Worm (Caenorhabditis elegans) whole organism, L4 larva: Measurements from ENCODE around the gene F58H1.3.

Experiments
- F10B5.3 ChIP-seq: sonication (generic microtip); optimal IDR thresholded peaks from 2 replicates; lab custom pipeline; 2016; ENCODE audit warnings: mild to moderate bottlenecking, missing genetic modification characterization, missing compliant biosample characterization
- R02D3.7 ChIP-seq: fragments of 150-350 bp; sonication (generic microtip); optimal IDR thresholded peaks from 3 replicates; lab custom pipeline; 2014; ENCODE audit warnings: missing biosample characterization, missing genetic modification characterization
- T26A8.4 ChIP-seq: fragments of 200-800 bp; sonication (Bioruptor generic); IDR thresholded peaks from 2 replicates; pipeline ENCODE4 v1.3.6; 2022; ENCODE audit warnings: missing genetic modification characterization, missing compliant biosample characterization
- aha-1 ChIP-seq: fragments of 150-350 bp; peaks from one replicate; lab custom pipeline; 2014; ENCODE audit warnings: missing biosample characterization, missing genetic modification characterization
- ama-1 ChIP-seq: fragments of 150-350 bp; optimal IDR thresholded peaks from 2 replicates; lab custom pipeline; 2014; ENCODE audit warnings: inconsistent platforms, mixed read lengths
- daf-16 ChIP-seq, 3 experiments: sonication (generic microtip); optimal IDR thresholded peaks; 2 replicates each; lab custom pipeline; 2016 to 2017; ENCODE audit warnings: missing genetic modification characterization in 3 of 3, missing genetic modification reagents in 3 of 3, mild to moderate bottlenecking in 2 of 3, missing compliant biosample characterization in 2 of 3, missing biosample characterization in 1 of 3, moderate library complexity in 1 of 3
- daf-19 ChIP-seq: fragments of 200-800 bp; sonication (Bioruptor generic); conservative IDR thresholded peaks from 2 replicates; pipeline ENCODE4 v1.3.6; 2022; ENCODE audit warnings: missing genetic modification characterization, missing compliant biosample characterization
- dmd-6 ChIP-seq: fragments of 200-800 bp; sonication (Bioruptor generic); IDR thresholded peaks from 2 replicates; pipeline ENCODE4 v1.3.6; 2022; ENCODE audit warnings: missing genetic modification reagents, missing genetic modification characterization, missing compliant biosample characterization
- dmd-8 ChIP-seq: fragments of 200-800 bp; sonication (Bioruptor generic); IDR thresholded peaks from 2 replicates; pipeline ENCODE4 v1.3.6; 2022; ENCODE audit warnings: missing genetic modification characterization, missing compliant biosample characterization
- dpl-1 ChIP-seq: fragments of 150-350 bp; optimal IDR thresholded peaks from 2 replicates; lab custom pipeline; 2014; ENCODE audit warnings: missing biosample characterization, missing genetic modification reagents, missing genetic modification characterization
- dve-1 ChIP-seq: sonication (generic microtip); optimal IDR thresholded peaks from 2 replicates; lab custom pipeline; 2017; ENCODE audit warnings: antibody characterized with exemption, mild to moderate bottlenecking, missing genetic modification characterization, missing compliant biosample characterization; ENCODE audit not compliant: insufficient read depth
- egl-43 ChIP-seq: fragments of 200-800 bp; sonication (Bioruptor generic); IDR thresholded peaks from 2 replicates; pipeline ENCODE4 v1.3.6; 2022; ENCODE audit warnings: missing genetic modification reagents, missing genetic modification characterization, missing compliant biosample characterization
- fkh-10 ChIP-seq: fragments of 150-350 bp; optimal IDR thresholded peaks from 2 replicates; lab custom pipeline; 2014; ENCODE audit warnings: missing biosample characterization, missing genetic modification reagents, missing genetic modification characterization
- gei-8 ChIP-seq: fragments of 200-800 bp; sonication (Bioruptor generic); optimal IDR thresholded peaks from 2 replicates; lab custom pipeline; 2018; ENCODE audit warnings: mild to moderate bottlenecking, missing genetic modification characterization, missing compliant biosample characterization
- hlh-11 ChIP-seq: fragments of 200-800 bp; sonication (Bioruptor generic); optimal IDR thresholded peaks from 2 replicates; lab custom pipeline; 2018; ENCODE audit warnings: mild to moderate bottlenecking, missing genetic modification characterization, missing compliant biosample characterization
- hlh-30 ChIP-seq: sonication (generic microtip); optimal IDR thresholded peaks from 2 replicates; lab custom pipeline; 2017; ENCODE audit warnings: antibody characterized with exemption, mild to moderate bottlenecking, missing genetic modification characterization, missing compliant biosample characterization; ENCODE audit not compliant: insufficient read depth
- jun-1 ChIP-seq: fragments of 150-350 bp; optimal IDR thresholded peaks from 2 replicates; lab custom pipeline; 2014; ENCODE audit warnings: missing biosample characterization, missing genetic modification reagents, missing genetic modification characterization
- lin-1 ChIP-seq: fragments of 200-800 bp; sonication (Bioruptor generic); IDR thresholded peaks from 2 replicates; pipeline ENCODE4 v1.3.6; 2022; ENCODE audit warnings: missing genetic modification reagents, missing genetic modification characterization, missing compliant biosample characterization
- lin-13 ChIP-seq: fragments of 150-350 bp; optimal IDR thresholded peaks from 2 replicates; lab custom pipeline; 2014; ENCODE audit warnings: missing biosample characterization, missing genetic modification reagents, missing genetic modification characterization
- lin-38 ChIP-seq: fragments of 200-800 bp; sonication (Bioruptor generic); IDR thresholded peaks from 2 replicates; pipeline ENCODE4 v1.3.6; 2022; ENCODE audit warnings: missing genetic modification reagents, missing genetic modification characterization, missing compliant biosample characterization
- lir-3 ChIP-seq: sonication (generic microtip); optimal IDR thresholded peaks from 2 replicates; lab custom pipeline; 2016; ENCODE audit warnings: mild to moderate bottlenecking, missing genetic modification characterization, missing compliant biosample characterization
- madf-5 ChIP-seq, 2 experiments: fragments of 200-800 bp; sonication (Bioruptor generic); IDR thresholded peaks; 2 replicates each; pipeline ENCODE4 v1.3.6; 2022; ENCODE audit warnings: missing compliant biosample characterization in 2 of 2, missing genetic modification characterization in 2 of 2
- madf-9 ChIP-seq: fragments of 200-800 bp; sonication (Bioruptor generic); conservative IDR thresholded peaks from 2 replicates; pipeline ENCODE4 v1.3.6; 2022; ENCODE audit warnings: missing genetic modification reagents, missing genetic modification characterization, missing compliant biosample characterization
- mxl-2 ChIP-seq: fragments of 200-800 bp; sonication (Bioruptor generic); conservative IDR thresholded peaks from 2 replicates; pipeline ENCODE4 v1.3.6; 2022; ENCODE audit warnings: missing genetic modification reagents, missing genetic modification characterization, missing compliant biosample characterization
- mxl-3 ChIP-seq: fragments of 200-800 bp; sonication (Bioruptor generic); optimal IDR thresholded peaks from 2 replicates; lab custom pipeline; 2018; ENCODE audit warnings: mild to moderate bottlenecking, missing genetic modification characterization, missing compliant biosample characterization
- nhr-102 ChIP-seq: sonication (generic microtip); optimal IDR thresholded peaks from 2 replicates; lab custom pipeline; 2016; ENCODE audit warnings: mild to moderate bottlenecking, missing genetic modification characterization, moderate library complexity, missing compliant biosample characterization
- nhr-111 ChIP-seq: fragments of 200-800 bp; sonication (Bioruptor generic); optimal IDR thresholded peaks from 2 replicates; lab custom pipeline; 2018; ENCODE audit warnings: mild to moderate bottlenecking, missing genetic modification characterization, missing compliant biosample characterization
- nhr-28 ChIP-seq: fragments of 150-350 bp; optimal IDR thresholded peaks from 2 replicates; lab custom pipeline; 2014; ENCODE audit warnings: missing biosample characterization, missing genetic modification characterization
- nhr-48 ChIP-seq: sonication (generic microtip); optimal IDR thresholded peaks from 2 replicates; lab custom pipeline; 2016; ENCODE audit warnings: mild to moderate bottlenecking, missing genetic modification characterization, missing compliant biosample characterization
- nhr-77 ChIP-seq: fragments of 150-350 bp; optimal IDR thresholded peaks from 2 replicates; lab custom pipeline; 2014; ENCODE audit warnings: missing biosample characterization, missing genetic modification characterization
- php-3 ChIP-seq: fragments of 200-800 bp; sonication (Bioruptor generic); IDR thresholded peaks from 2 replicates; pipeline ENCODE4 v1.3.6; 2022; ENCODE audit warnings: missing genetic modification reagents, missing genetic modification characterization, missing compliant biosample characterization
- pqm-1 ChIP-seq: sonication (generic microtip); optimal IDR thresholded peaks from 2 replicates; lab custom pipeline; 2017; ENCODE audit warnings: missing biosample characterization, missing genetic modification characterization
- set-16 ChIP-seq: fragments of 200-800 bp; sonication (Bioruptor generic); IDR thresholded peaks from 2 replicates; pipeline ENCODE4 v1.3.6; 2022; ENCODE audit warnings: missing genetic modification reagents, missing genetic modification characterization, missing compliant biosample characterization
- tra-1 ChIP-seq: fragments of 200-800 bp; sonication (Bioruptor generic); IDR thresholded peaks from 2 replicates; pipeline ENCODE4 v1.3.6; 2022; ENCODE audit warnings: missing genetic modification reagents, missing genetic modification characterization, missing compliant biosample characterization
- unc-62 ChIP-seq, 3 experiments: fragments of 150-350 bp in 1 of 3; sonication (generic microtip); optimal IDR thresholded peaks in 2 of 3; peaks in 1 of 3; 1 replicate in 1 of 3; 2 replicates in 2 of 3; lab custom pipeline; 2014 to 2017; ENCODE audit warnings: missing biosample characterization in 3 of 3, missing genetic modification characterization in 3 of 3, missing genetic modification reagents in 3 of 3, missing genotype in 1 of 3
- zip-2 ChIP-seq: fragments of 150-350 bp; optimal IDR thresholded peaks from 2 replicates; lab custom pipeline; 2014; ENCODE audit warnings: missing biosample characterization, missing genetic modification characterization

The F58H1.3 gene

ce11 chrV:11940329-11940728, 6.6 kb downstream of the F58H1.3 start:
- TF ChIP-seq daf-19 (GFP tag; lab: Robert Waterston, UW) (no peak), php-3 (GFP tag; lab: Robert Waterston, UW) (no peak), fkh-10 (GFP tag; lab: Kevin White, UChicago) (no peak), zip-2 (tag; lab: Kevin White, UChicago) (no peak), unc-62 (GFP tag; optimal IDR thresholded peaks at IDR 0.05 in 1 of 2; lab: Kevin White, UChicago) (peak in 1 of 2 experiments; percentile 74), unc-62 (tag; optimal IDR thresholded peaks at IDR 0.05; lab: Kevin White, UChicago) (no peak), lin-13 (GFP tag; lab: Kevin White, UChicago) (no peak)

DNA sequence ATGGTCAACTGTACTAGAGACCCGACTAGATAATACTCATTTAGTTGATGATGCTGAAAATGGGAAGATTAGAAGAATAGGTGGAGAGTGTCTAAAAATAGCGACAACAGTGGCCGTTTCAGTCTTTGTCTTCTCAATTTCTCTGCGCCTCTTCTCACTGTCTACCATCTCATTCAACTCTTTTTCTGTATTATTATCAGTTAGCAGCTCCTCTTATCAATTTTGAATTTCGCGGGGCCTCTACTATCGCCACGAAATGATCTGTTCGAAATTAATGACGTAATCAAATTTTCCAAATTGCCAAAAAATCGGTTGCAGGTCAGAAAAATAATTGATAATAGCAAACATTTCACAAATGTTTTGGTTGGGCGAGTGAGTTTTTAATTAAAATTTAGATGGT, 7.9 kb downstream of the F58H1.3 start:
- TF ChIP-seq aha-1 (tag; lab: Kevin White, UChicago) (peak; percentile 61), nhr-48 (peak; percentile 74), dpl-1 (GFP tag; lab: Kevin White, UChicago) (peak; percentile 7), lir-3 (tag; lab: Kevin White, UChicago) (no peak), dmd-6 (peak; percentile 80), unc-62 (GFP tag; optimal IDR thresholded peaks at IDR 0.05 in 1 of 2; lab: Kevin White, UChicago) (no peak), unc-62 (tag; optimal IDR thresholded peaks at IDR 0.05; lab: Kevin White, UChicago) (no peak), daf-19 (GFP tag; lab: Robert Waterston, UW) (no peak), pqm-1 (tag; lab: Kevin White, UChicago) (peak; percentile 61), php-3 (GFP tag; lab: Robert Waterston, UW) (peak; percentile 87), nhr-77 (tag; lab: Kevin White, UChicago) (peak; percentile 72), hlh-11 (tag; lab: Kevin White, UChicago) (peak; percentile 88), nhr-28 (tag; lab: Kevin White, UChicago) (peak; percentile 66), dve-1 (tag; lab: Kevin White, UChicago) (peak; percentile 81), lin-1 (GFP tag; lab: Robert Waterston, UW) (peak; percentile 61; the same call in 1 of the 2 replicates), daf-16 (GFP tag; optimal IDR thresholded peaks at IDR 0.05; lab: Kevin White, UChicago) (no peak), daf-16 (tag; optimal IDR thresholded peaks at IDR 0.05; lab: Kevin White, UChicago) (peak; percentile 74)

- TF ChIP-seq tra-1 (no peak), nhr-102 (tag; lab: Kevin White, UChicago) (no peak), mxl-3 (GFP tag; lab: Kevin White, UChicago) (no peak), hlh-30 (no peak), hlh-11 (tag; lab: Kevin White, UChicago) (no peak), lin-38 (GFP tag; lab: Robert Waterston, UW) (no peak), mxl-2 (GFP tag; lab: Robert Waterston, UW) (no peak), jun-1 (tag; lab: Kevin White, UChicago) (no peak), nhr-111 (GFP tag; lab: Kevin White, UChicago) (no peak), dmd-8 (GFP tag; lab: Robert Waterston, UW) (no peak), T26A8.4 (GFP tag; lab: Robert Waterston, UW) (no peak), R02D3.7 (no peak), madf-5 (GFP tag; IDR thresholded peaks at IDR 0.05; lab: Robert Waterston, UW) (no peak), egl-43 (GFP tag; lab: Robert Waterston, UW) (no peak), F10B5.3 (tag; lab: Kevin White, UChicago) (no peak), set-16 (GFP tag; lab: Robert Waterston, UW) (no peak), php-3 (GFP tag; lab: Robert Waterston, UW) (no peak), madf-9 (no peak), ama-1 (lab: Kevin White, UChicago) (no peak), gei-8 (GFP tag; lab: Kevin White, UChicago) (no peak)
Observed at ce11 chrV:11942325-11942724, 8.5 kb downstream of the F58H1.3 start, which contains the start of gene F58H1.6. TSS of gene F58H1.6 (plus strand) at chrV:11942625.
